Fruit fly (Drosophila melanogaster): Measurements from ENCODE around the gene CG2202.

DNA sequence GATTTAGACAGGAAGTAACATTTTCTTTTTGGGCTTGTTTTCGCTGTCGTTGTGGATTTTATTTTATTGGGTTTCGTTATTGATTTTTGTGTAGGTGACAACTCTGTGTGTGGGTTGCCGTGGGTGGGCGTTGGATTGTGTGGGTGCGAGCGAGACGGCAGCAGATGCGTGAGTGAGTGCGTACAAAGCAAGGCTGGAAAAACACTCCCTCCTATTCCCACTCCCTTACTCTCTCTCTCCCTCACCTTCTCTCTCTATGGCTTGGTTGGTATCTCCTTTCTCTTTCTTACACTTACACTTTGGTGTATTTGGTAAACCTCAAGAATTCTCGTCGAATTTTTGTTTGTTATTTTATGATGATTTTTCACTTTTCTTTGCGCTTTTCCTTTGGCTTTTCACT, 26.5 kb upstream of the CG2202 start:
- TF ChIP-seq usp (GFP tag; optimal IDR thresholded peaks at IDR 0.05) (no peak), CG8478 (optimal IDR thresholded peaks at IDR 0.05) (no peak)
